Fruit fly (Drosophila melanogaster): ENCODE measurements around the gene t-cup.

The t-cup gene

dm6 chr2L:12508054-12508577 is 11.0 kb upstream of the t-cup start (continued):
- TF ChIP-seq Bgb (GFP tag; IDR thresholded peaks at IDR 0.05; ENCODE audit: partially characterized antibody), result 0 out of 2 replicates have a peak, but pooled peaks have one; percentile 5
- TF ChIP-seq chinmo (GFP tag; IDR thresholded peaks at IDR 0.05; ENCODE audit: partially characterized antibody), result no peak
- no peak for TF ChIP-seq CG9437 (GFP tag; optimal IDR thresholded peaks at IDR 0.05)
- TF ChIP-seq Usf (GFP tag; optimal IDR thresholded peaks at IDR 0.05), result no peak
- TF ChIP-seq pnt (GFP tag; optimal IDR thresholded peaks at IDR 0.05), result no peak
- TF ChIP-seq CG32772 (GFP tag; IDR thresholded peaks at IDR 0.05), result no peak
- TF ChIP-seq CoRest (tag; optimal IDR thresholded peaks at IDR 0.05), result no peak
- peak in 1 of 2 experiments; percentile 27 for TF ChIP-seq eve (GFP tag; optimal IDR thresholded peaks at IDR 0.05)
- no peak for TF ChIP-seq CG17385 (GFP tag; optimal IDR thresholded peaks at IDR 0.05)
- TF ChIP-seq CG14667 (GFP tag; IDR thresholded peaks at IDR 0.05), result no peak
- no peak for TF ChIP-seq Med (GFP tag)
- TF ChIP-seq CkIIα-i1 (GFP tag; IDR thresholded peaks at IDR 0.05), result no peak
- no peak for TF ChIP-seq nerfin-2 (GFP tag; IDR thresholded peaks at IDR 0.05; ENCODE audit: partially characterized antibody)
- peak; percentile 51 for TF ChIP-seq stwl (tag; optimal IDR thresholded peaks at IDR 0.05)
- TF ChIP-seq bbx (GFP tag; IDR thresholded peaks at IDR 0.05; ENCODE audit: partially characterized antibody), result no peak
- no peak for TF ChIP-seq amos (GFP tag; IDR thresholded peaks at IDR 0.05; ENCODE audit: partially characterized antibody)
- TF ChIP-seq CG15073 (GFP tag; optimal IDR thresholded peaks at IDR 0.05), result peak; percentile 57
- no peak for TF ChIP-seq Sox102F (GFP tag; optimal IDR thresholded peaks at IDR 0.05)
- no peak for TF ChIP-seq Antp (GFP tag; optimal IDR thresholded peaks at IDR 0.05)
- no peak for TF ChIP-seq Hr51 (GFP tag; optimal IDR thresholded peaks at IDR 0.05)
- no peak for TF ChIP-seq emc (GFP tag; optimal IDR thresholded peaks at IDR 0.05)
- no peak for TF ChIP-seq Oaz (GFP tag; IDR thresholded peaks at IDR 0.05)
- peak; percentile 72 for TF ChIP-seq Ets65A (GFP tag)
- TF ChIP-seq Lim3 (GFP tag; IDR thresholded peaks at IDR 0.05), result no peak
- TF ChIP-seq Jarid2 (GFP tag; optimal IDR thresholded peaks at IDR 0.05), result peak; percentile 27
- no peak for TF ChIP-seq otp (GFP tag; IDR thresholded peaks at IDR 0.05)
- peak; percentile 13 for TF ChIP-seq Sox100B (GFP tag; optimal IDR thresholded peaks at IDR 0.05)
- peak; percentile 69 for TF ChIP-seq sens (GFP tag)
- TF ChIP-seq CG11093 (GFP tag; IDR thresholded peaks at IDR 0.05), result no peak
- no peak for TF ChIP-seq CG1603 (tag; optimal IDR thresholded peaks at IDR 0.05)
- TF ChIP-seq nerfin-1 (tag; optimal IDR thresholded peaks at IDR 0.05), result no peak
- no peak for TF ChIP-seq cwo (GFP tag; optimal IDR thresholded peaks at IDR 0.05)
- TF ChIP-seq crp (GFP tag; optimal IDR thresholded peaks at IDR 0.05), result no peak
- peak; percentile 16 for TF ChIP-seq Ets97D (GFP tag; optimal IDR thresholded peaks at IDR 0.05)
- no peak for TF ChIP-seq ind (GFP tag; optimal IDR thresholded peaks at IDR 0.05)
- no peak for TF ChIP-seq Hr3 (GFP tag; optimal IDR thresholded peaks at IDR 0.05)
- no peak for TF ChIP-seq seq (GFP tag; IDR thresholded peaks at IDR 0.05)
- TF ChIP-seq CG1792 (GFP tag; optimal IDR thresholded peaks at IDR 0.05), result no peak
- no peak for TF ChIP-seq cato (GFP tag; optimal IDR thresholded peaks at IDR 0.05; ENCODE audit: borderline replicate concordance)

- TF ChIP-seq Max (GFP tag; optimal IDR thresholded peaks at IDR 0.05), result no peak
- TF ChIP-seq CG7987 (GFP tag; optimal IDR thresholded peaks at IDR 0.05), result no peak
- no peak for TF ChIP-seq HmgD (GFP tag; optimal IDR thresholded peaks at IDR 0.05)
- no peak; the same call in 1 of the 2 replicates for TF ChIP-seq bbx (GFP tag; IDR thresholded peaks at IDR 0.05; ENCODE audit: partially characterized antibody)
- TF ChIP-seq CG12391 (tag; optimal IDR thresholded peaks at IDR 0.05), result no peak
- no peak for TF ChIP-seq pan (optimal IDR thresholded peaks at IDR 0.05)
- TF ChIP-seq pan (GFP tag; optimal IDR thresholded peaks at IDR 0.05 in 1 of 2, IDR thresholded peaks at IDR 0.05 in 1 of 2), result peak in 1 of 2 experiments; percentile 4
- no peak for TF ChIP-seq Mad (GFP tag; optimal IDR thresholded peaks at IDR 0.05)
- TF ChIP-seq tll (GFP tag; optimal IDR thresholded peaks at IDR 0.05), result peak in 1 of 2 experiments; percentile 19
- no peak for TF ChIP-seq Bdp1 (GFP tag; optimal IDR thresholded peaks at IDR 0.05)
- no peak for TF ChIP-seq btn (GFP tag; optimal IDR thresholded peaks at IDR 0.05)
- TF ChIP-seq Deaf1 (tag; optimal IDR thresholded peaks at IDR 0.05), result peak; percentile 97
- no peak for TF ChIP-seq Atf6 (GFP tag; IDR thresholded peaks at IDR 0.05)
These were observed 10.4 kb upstream of the t-cup start, which contains the start of gene CG43051 for dm6 chr2L:12507338-12508053. Gene CG43051 (plus strand): TSS chr2L:12507939.
